Fruit fly (Drosophila melanogaster): Measurements from ENCODE around the gene CG4593.

Gene CG4593

DNA sequence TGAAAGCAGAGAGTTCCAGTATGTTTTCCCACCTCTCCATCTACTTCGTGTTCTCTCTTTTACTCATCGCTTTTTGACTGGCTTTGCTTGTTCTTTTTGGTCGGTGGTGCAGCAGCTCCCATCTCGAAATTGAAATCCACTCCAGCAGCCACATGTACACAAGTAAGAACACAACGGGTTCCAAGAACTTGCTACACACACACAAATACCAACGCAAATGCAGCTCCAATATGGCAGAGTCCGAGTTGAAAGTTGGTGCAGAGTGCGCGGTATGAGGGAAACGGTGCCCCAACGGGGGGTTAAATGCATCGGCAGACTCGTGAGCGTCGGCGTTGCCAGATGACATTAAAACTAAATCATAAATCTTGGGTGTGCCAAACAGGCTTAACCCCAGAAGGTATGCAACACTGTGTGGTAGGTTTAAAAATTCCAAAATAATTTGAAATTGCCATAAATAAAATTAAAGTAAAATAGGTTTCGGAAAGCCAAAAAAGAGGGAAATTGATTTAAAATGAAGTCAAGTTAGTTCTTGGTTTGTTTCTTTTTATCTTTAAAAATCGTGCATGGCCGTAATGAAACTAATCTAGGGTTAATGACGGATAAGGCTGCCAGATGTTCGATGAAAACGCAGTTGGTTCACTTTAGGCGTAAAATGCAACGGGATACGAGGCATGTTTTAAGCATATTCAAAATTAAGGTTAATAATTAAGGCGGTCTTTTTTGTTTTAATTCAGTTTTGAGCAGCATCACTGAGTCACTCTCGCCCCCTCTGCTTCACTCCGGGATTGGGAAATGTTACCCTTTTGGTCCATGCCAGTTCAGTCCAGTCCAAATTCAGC is 15.8 kb upstream of the CG4593 start (continued):
- peak in 1 of 2 experiments; percentile 74 for TF ChIP-seq foxo (GFP tag; optimal IDR thresholded peaks at IDR 0.05)
- peak; percentile 77 for TF ChIP-seq rgr (GFP tag; optimal IDR thresholded peaks at IDR 0.05)
- peak; percentile 33 for TF ChIP-seq brk (GFP tag; optimal IDR thresholded peaks at IDR 0.05)
- no peak for TF ChIP-seq Dif (GFP tag; optimal IDR thresholded peaks at IDR 0.05; ENCODE audit: partially characterized antibody)
- TF ChIP-seq tai (GFP tag; optimal IDR thresholded peaks at IDR 0.05): no peak
- no peak for TF ChIP-seq Rel (GFP tag; optimal IDR thresholded peaks at IDR 0.05)
- peak; percentile 4 for TF ChIP-seq Rel (tag; optimal IDR thresholded peaks at IDR 0.05)
- no peak for TF ChIP-seq Hr78 (GFP tag; optimal IDR thresholded peaks at IDR 0.05)
- TF ChIP-seq GATAd (GFP tag; optimal IDR thresholded peaks at IDR 0.05): no peak
- TF ChIP-seq h (GFP tag; optimal IDR thresholded peaks at IDR 0.05): peak; percentile 80
- no peak for TF ChIP-seq Vsx2 (GFP tag; optimal IDR thresholded peaks at IDR 0.05; ENCODE audit: partially characterized antibody)

DNA sequence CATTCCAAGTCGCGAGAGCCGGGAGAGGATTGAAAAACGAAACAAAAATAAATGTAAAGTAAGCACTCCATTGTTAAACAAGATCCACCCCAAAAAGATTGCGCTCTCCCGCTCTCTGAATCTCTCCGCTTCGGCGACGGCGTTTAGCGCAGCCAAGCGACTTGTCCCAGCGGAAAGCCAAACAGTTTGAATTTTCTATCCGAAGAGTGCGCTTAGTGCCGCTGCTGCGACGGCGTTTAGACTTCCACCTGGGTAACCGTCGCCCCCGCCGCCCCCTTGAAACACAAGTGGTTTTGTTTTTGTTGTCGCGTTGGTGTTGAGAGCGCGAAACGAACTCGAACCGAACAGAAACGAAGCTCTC is 15.2 kb upstream of the CG4593 start, which contains the start of gene Inx2:
Gene Inx2 (plus strand): TSS at position 181 of the 361 bp plus-strand sequence.
- peak; percentile 83 for TF ChIP-seq Vsx2 (GFP tag; optimal IDR thresholded peaks at IDR 0.05; ENCODE audit: partially characterized antibody)
- TF ChIP-seq dmrt93B (GFP tag; optimal IDR thresholded peaks at IDR 0.05): no peak
- peak; percentile 70 for TF ChIP-seq Hr83 (GFP tag; optimal IDR thresholded peaks at IDR 0.05; ENCODE audit: poor library complexity, severe bottlenecking)
- peak; percentile 26 for TF ChIP-seq fru (GFP tag; optimal IDR thresholded peaks at IDR 0.05)
- TF ChIP-seq Hr78 (GFP tag; optimal IDR thresholded peaks at IDR 0.05): no peak
- peak; percentile 31 for TF ChIP-seq rgr (GFP tag; optimal IDR thresholded peaks at IDR 0.05)
- TF ChIP-seq Rel (GFP tag; optimal IDR thresholded peaks at IDR 0.05): peak; percentile 74
- peak; percentile 70 for TF ChIP-seq Rel (tag; optimal IDR thresholded peaks at IDR 0.05)
- no peak for TF ChIP-seq sage (GFP tag; optimal IDR thresholded peaks at IDR 0.05)
- TF ChIP-seq Myc (optimal IDR thresholded peaks at IDR 0.05): no peak
- TF ChIP-seq CrebA (GFP tag; optimal IDR thresholded peaks at IDR 0.05; ENCODE audit: borderline replicate concordance): peak; percentile 46
- peak; percentile 62 for TF ChIP-seq jim (GFP tag; optimal IDR thresholded peaks at IDR 0.05)
- TF ChIP-seq Hnf4 (GFP tag; optimal IDR thresholded peaks at IDR 0.05): peak; percentile 78
- peak; percentile 58 for TF ChIP-seq Jra (GFP tag; optimal IDR thresholded peaks at IDR 0.05)
- no peak for TF ChIP-seq foxo (GFP tag; optimal IDR thresholded peaks at IDR 0.05)
- no peak for TF ChIP-seq HLH106 (tag; optimal IDR thresholded peaks at IDR 0.05)
- peak; percentile 70 for TF ChIP-seq Dif (GFP tag; optimal IDR thresholded peaks at IDR 0.05; ENCODE audit: partially characterized antibody)
- peak; percentile 45 to 63 for TF ChIP-seq dl (GFP tag; optimal IDR thresholded peaks at IDR 0.05; ENCODE audit: insufficient read depth in 1 of 2, partially characterized antibody in 2 of 2)
- TF ChIP-seq Sp1 (GFP tag; optimal IDR thresholded peaks at IDR 0.05): peak; percentile 22
- TF ChIP-seq h (GFP tag; optimal IDR thresholded peaks at IDR 0.05): peak; percentile 54
- peak; percentile 8 for TF ChIP-seq OdsH (GFP tag; optimal IDR thresholded peaks at IDR 0.05)

DNA sequence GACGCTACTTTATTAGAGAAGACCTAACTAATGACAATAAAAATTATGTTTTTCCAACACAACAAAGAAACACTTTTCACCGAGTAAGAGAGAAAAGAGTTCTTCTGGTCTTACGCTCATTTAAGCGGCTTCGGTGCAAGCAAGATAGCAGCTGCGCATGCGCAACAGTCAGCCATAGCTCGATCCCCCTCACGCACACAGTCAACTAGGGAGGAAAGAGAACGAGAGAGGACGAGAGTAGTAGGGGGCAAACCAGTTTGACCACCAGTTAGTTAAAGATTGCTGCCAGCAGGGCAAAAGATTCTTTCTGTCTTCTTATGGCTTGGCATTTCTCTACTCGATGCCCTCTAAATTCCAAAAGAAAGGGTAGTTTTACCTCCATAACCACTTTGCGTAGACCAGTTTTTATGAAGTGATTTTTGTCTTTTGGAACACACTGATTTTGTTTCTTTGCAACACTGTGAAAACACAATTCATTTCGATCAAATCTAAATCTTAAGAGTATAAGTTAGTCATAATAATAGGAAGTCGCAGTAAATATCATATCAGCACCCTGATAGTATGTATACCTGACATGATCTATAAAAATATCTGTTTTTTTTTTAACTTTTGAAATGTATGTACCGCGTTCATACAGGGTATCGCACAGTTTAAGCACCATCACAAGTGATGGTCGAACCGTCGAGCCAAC is 13.1 kb upstream of the CG4593 start:
- TF ChIP-seq Sp1 (GFP tag; optimal IDR thresholded peaks at IDR 0.05): peak; percentile 29
- TF ChIP-seq sv (GFP tag; optimal IDR thresholded peaks at IDR 0.05): no peak
- no peak for TF ChIP-seq Jra (GFP tag; optimal IDR thresholded peaks at IDR 0.05)
- no peak for TF ChIP-seq Abd-B (GFP tag; optimal IDR thresholded peaks at IDR 0.05)
- no peak for TF ChIP-seq dmrt93B (GFP tag; optimal IDR thresholded peaks at IDR 0.05)
- TF ChIP-seq tai (GFP tag; optimal IDR thresholded peaks at IDR 0.05): peak; percentile 25
- TF ChIP-seq Hr78 (GFP tag; optimal IDR thresholded peaks at IDR 0.05): no peak
- peak; percentile 63 for TF ChIP-seq Vsx2 (GFP tag; optimal IDR thresholded peaks at IDR 0.05; ENCODE audit: partially characterized antibody)
- TF ChIP-seq fru (GFP tag; optimal IDR thresholded peaks at IDR 0.05): peak; percentile 57
- peak; percentile 86 for TF ChIP-seq woc (GFP tag; optimal IDR thresholded peaks at IDR 0.05)
- TF ChIP-seq Hr83 (GFP tag; optimal IDR thresholded peaks at IDR 0.05; ENCODE audit: poor library complexity, severe bottlenecking): no peak
- TF ChIP-seq Dif (GFP tag; optimal IDR thresholded peaks at IDR 0.05; ENCODE audit: partially characterized antibody): peak; percentile 51
- TF ChIP-seq Hnf4 (GFP tag; optimal IDR thresholded peaks at IDR 0.05): no peak
- TF ChIP-seq sage (GFP tag; optimal IDR thresholded peaks at IDR 0.05): no peak
- peak; percentile 55 for TF ChIP-seq psq (GFP tag; optimal IDR thresholded peaks at IDR 0.05)
- TF ChIP-seq br (GFP tag; optimal IDR thresholded peaks at IDR 0.05): no peak
- peak; percentile 19 to 20 for TF ChIP-seq dl (GFP tag; optimal IDR thresholded peaks at IDR 0.05; ENCODE audit: insufficient read depth in 1 of 2, partially characterized antibody in 2 of 2)

All from whole organism, wandering third instar larva.